Fruit fly (Drosophila melanogaster) whole organism, wandering third instar larva: ENCODE results near the gene CG11889.

ENCODE experiments used
- Abd-B ChIP-seq: fragments of >200 bp; optimal IDR thresholded peaks from 2 replicates; lab custom pipeline; 2017; ENCODE audit warnings: missing biosample characterization, missing genetic modification characterization
- CG32264 ChIP-seq: fragments of 200-800 bp; sonication (Bioruptor generic); optimal IDR thresholded peaks from 2 replicates; lab custom pipeline; 2016; ENCODE audit warnings: missing biosample characterization, missing genetic modification characterization
- CG9705 ChIP-seq: fragments of 200-800 bp; sonication (Bioruptor generic); optimal IDR thresholded peaks from 2 replicates; lab custom pipeline; 2018; ENCODE audit warnings: missing biosample characterization, mild to moderate bottlenecking, missing genetic modification characterization
- CrebA ChIP-seq: fragments of 200-800 bp; sonication (Bioruptor generic); optimal IDR thresholded peaks from 2 replicates; lab custom pipeline; 2016; ENCODE audit warnings: missing biosample characterization, mild to moderate bottlenecking, missing genetic modification characterization, borderline replicate concordance
- Dfd ChIP-seq: fragments of >200 bp; optimal IDR thresholded peaks from 2 replicates; lab custom pipeline; 2017; ENCODE audit warnings: missing biosample characterization, missing genetic modification characterization
- Dif ChIP-seq: fragments of 200-275, 200-300 bp; sonication (Bioruptor generic); optimal IDR thresholded peaks from 2 replicates; lab custom pipeline; 2018; ENCODE audit warnings: missing biosample characterization, missing genetic modification characterization; ENCODE audit not compliant: partially characterized antibody
- GATAd ChIP-seq: sonication (Bioruptor generic); optimal IDR thresholded peaks from 2 replicates; lab custom pipeline; 2016; ENCODE audit warnings: missing biosample characterization, missing genetic modification characterization
- HLH106 ChIP-seq: fragments of 200-800 bp; optimal IDR thresholded peaks from 3 replicates; lab custom pipeline; 2019; ENCODE audit warnings: missing biosample characterization, mild to moderate bottlenecking, missing genetic modification characterization, moderate library complexity
- Hnf4 ChIP-seq: fragments of 200-800 bp; sonication (Bioruptor generic); optimal IDR thresholded peaks from 2 replicates; lab custom pipeline; 2016; ENCODE audit warnings: missing biosample characterization, mild to moderate bottlenecking, missing genetic modification characterization
- Hr78 ChIP-seq: fragments of >200 bp; optimal IDR thresholded peaks from 2 replicates; lab custom pipeline; 2017; ENCODE audit warnings: missing biosample characterization, missing genetic modification characterization
- Hr83 ChIP-seq: fragments of 200-300 bp; sonication (Bioruptor generic); optimal IDR thresholded peaks from 2 replicates; lab custom pipeline; 2016; ENCODE audit warnings: missing biosample characterization, mild to moderate bottlenecking, missing genetic modification characterization, moderate library complexity; ENCODE audit not compliant: poor library complexity, severe bottlenecking
- Jra ChIP-seq: sonication (Bioruptor generic); optimal IDR thresholded peaks from 2 replicates; lab custom pipeline; 2016; ENCODE audit warnings: missing biosample characterization, missing genetic modification characterization
- Mio ChIP-seq: sonication (Bioruptor generic); optimal IDR thresholded peaks from 2 replicates; lab custom pipeline; 2016; ENCODE audit warnings: missing biosample characterization, missing genetic modification characterization
- Myc ChIP-seq: fragments of >200 bp; optimal IDR thresholded peaks from 2 replicates; lab custom pipeline; 2017
- N ChIP-seq: fragments of >200 bp; optimal IDR thresholded peaks from 2 replicates; lab custom pipeline; 2018; ENCODE audit warnings: missing biosample characterization, missing external identifiers, missing genetic modification characterization
- OdsH ChIP-seq: fragments of 200-800 bp; sonication (Bioruptor generic); optimal IDR thresholded peaks from 2 replicates; lab custom pipeline; 2016; ENCODE audit warnings: missing biosample characterization, mild to moderate bottlenecking, missing genetic modification characterization
- Rel ChIP-seq, 2 experiments: fragments of 200-800 bp; sonication (Bioruptor generic) in 1 of 2; optimal IDR thresholded peaks; 2 replicates in 1 of 2; 3 replicates in 1 of 2; lab custom pipeline; 2016 to 2019; ENCODE audit warnings: mild to moderate bottlenecking in 2 of 2, missing biosample characterization in 2 of 2, missing genetic modification characterization in 2 of 2, moderate library complexity in 1 of 2
- Sp1 ChIP-seq: fragments of 200-800 bp; sonication (Bioruptor generic); optimal IDR thresholded peaks from 3 replicates; lab custom pipeline; 2019; ENCODE audit warnings: missing biosample characterization, mild to moderate bottlenecking, missing genetic modification characterization, moderate library complexity
- Vsx2 ChIP-seq: fragments of 200-300, 225-300 bp; sonication (Bioruptor generic); optimal IDR thresholded peaks from 2 replicates; lab custom pipeline; 2018; ENCODE audit warnings: missing biosample characterization, missing genetic modification characterization; ENCODE audit not compliant: partially characterized antibody
- br ChIP-seq: fragments of 200-800 bp; sonication (Bioruptor generic); optimal IDR thresholded peaks from 2 replicates; lab custom pipeline; 2016; ENCODE audit warnings: missing biosample characterization, missing genetic modification characterization
- brk ChIP-seq: fragments of 200-800 bp; sonication (Bioruptor generic); optimal IDR thresholded peaks from 2 replicates; lab custom pipeline; 2016; ENCODE audit warnings: missing biosample characterization, mild to moderate bottlenecking, missing genetic modification characterization
- dl ChIP-seq, 2 experiments: fragments of 175-275, 200-275 bp in 1 of 2; fragments of 200-275 bp in 1 of 2; sonication (Bioruptor generic); optimal IDR thresholded peaks; lab custom pipeline; 2018; ENCODE audit warnings: mild to moderate bottlenecking in 2 of 2, missing biosample characterization in 2 of 2, missing genetic modification characterization in 2 of 2, moderate library complexity in 2 of 2; ENCODE audit not compliant: partially characterized antibody in 2 of 2, insufficient read depth in 1 of 2
- dmrt93B ChIP-seq: fragments of 200-800 bp; sonication (Bioruptor generic); optimal IDR thresholded peaks from 2 replicates; lab custom pipeline; 2018; ENCODE audit warnings: missing biosample characterization, mild to moderate bottlenecking, missing genetic modification characterization
- dsf ChIP-seq: sonication (Bioruptor generic); optimal IDR thresholded peaks from 2 replicates; lab custom pipeline; 2016; ENCODE audit warnings: missing biosample characterization, missing genetic modification characterization, borderline replicate concordance
- foxo ChIP-seq, 2 experiments: fragments of 200-800 bp; sonication (Bioruptor generic); optimal IDR thresholded peaks; 2 replicates in 1 of 2; 3 replicates in 1 of 2; lab custom pipeline; 2016 to 2017; ENCODE audit warnings: missing biosample characterization in 2 of 2, missing genetic modification characterization in 2 of 2
- fru ChIP-seq: fragments of 200-800 bp; sonication (Bioruptor generic); optimal IDR thresholded peaks from 3 replicates; lab custom pipeline; 2016; ENCODE audit warnings: missing biosample characterization, mild to moderate bottlenecking, missing genetic modification characterization
- h ChIP-seq: fragments of 200-800 bp; sonication (Bioruptor generic); optimal IDR thresholded peaks from 3 replicates; lab custom pipeline; 2016; ENCODE audit warnings: missing biosample characterization, mild to moderate bottlenecking, missing genetic modification characterization
- jim ChIP-seq: fragments of 175-275, 200-325 bp; sonication (Bioruptor generic); optimal IDR thresholded peaks from 2 replicates; lab custom pipeline; 2016; ENCODE audit warnings: missing biosample characterization, mild to moderate bottlenecking, missing genetic modification characterization
- lola ChIP-seq: fragments of >200 bp; optimal IDR thresholded peaks from 2 replicates; lab custom pipeline; 2017; ENCODE audit warnings: missing biosample characterization, missing genetic modification characterization
- pan ChIP-seq: fragments of >200 bp; optimal IDR thresholded peaks from 2 replicates; lab custom pipeline; 2017
- psq ChIP-seq: fragments of 200-800 bp; sonication (Bioruptor generic); optimal IDR thresholded peaks from 3 replicates; lab custom pipeline; 2017; ENCODE audit warnings: missing biosample characterization, mild to moderate bottlenecking, missing genetic modification characterization, moderate library complexity
- rgr ChIP-seq: fragments of 200-800 bp; sonication (Bioruptor generic); optimal IDR thresholded peaks from 3 replicates; lab custom pipeline; 2016; ENCODE audit warnings: missing biosample characterization, mild to moderate bottlenecking, missing genetic modification characterization
- sage ChIP-seq: fragments of 200-800 bp; sonication (Bioruptor generic); optimal IDR thresholded peaks from 2 replicates; lab custom pipeline; 2016; ENCODE audit warnings: missing biosample characterization, mild to moderate bottlenecking, missing genetic modification characterization
- sv ChIP-seq: fragments of 200-800 bp; sonication (Bioruptor generic); optimal IDR thresholded peaks from 3 replicates; lab custom pipeline; 2016; ENCODE audit warnings: missing biosample characterization, missing genetic modification characterization
- tai ChIP-seq: sonication (Bioruptor generic); optimal IDR thresholded peaks from 2 replicates; lab custom pipeline; 2016; ENCODE audit warnings: missing biosample characterization, missing genetic modification characterization
- usp ChIP-seq: fragments of >200 bp; optimal IDR thresholded peaks from 2 replicates; lab custom pipeline; 2017; ENCODE audit warnings: missing biosample characterization, missing genetic modification characterization
- woc ChIP-seq: sonication (Bioruptor generic); optimal IDR thresholded peaks from 2 replicates; lab custom pipeline; 2016; ENCODE audit warnings: missing biosample characterization, mild to moderate bottlenecking, missing genetic modification characterization

CG11889 gene

DNA sequence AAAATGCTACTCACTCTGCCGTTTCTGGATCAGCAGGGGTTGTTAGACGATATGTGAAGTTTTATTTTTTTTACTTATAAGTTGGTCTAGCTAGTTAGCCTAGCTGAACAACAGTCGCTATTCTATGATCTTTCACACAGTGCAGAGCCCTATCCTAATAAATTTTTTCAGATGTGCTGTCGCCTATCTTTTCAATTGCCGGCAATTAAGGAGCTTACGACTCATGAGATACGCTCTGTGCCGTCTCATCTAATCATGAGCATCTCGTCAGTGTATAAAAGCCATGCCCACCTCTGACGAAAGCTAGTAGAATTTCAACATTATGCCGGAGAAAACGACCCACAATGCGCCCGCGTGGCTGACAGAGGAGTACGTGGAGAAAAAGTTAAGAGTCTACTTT lies at the start of gene CG11889, which contains the start of gene CG11891:
TSS of gene CG11889 (plus strand) at position 301 of the 400 bp plus-strand sequence.
TSS of gene CG11891 (plus strand) at position 301 of the 400 bp plus-strand sequence.
- TF ChIP-seq h (GFP tag; lab: Kevin White, UChicago) (no peak), CG9705 (GFP tag; lab: Kevin White, UChicago) (no peak), Dif (GFP tag; lab: Kevin White, UChicago) (no peak), sage (GFP tag; lab: Kevin White, UChicago) (no peak), usp (GFP tag; lab: Kevin White, UChicago) (no peak), rgr (GFP tag; lab: Kevin White, UChicago) (no peak), Sp1 (GFP tag; lab: Kevin White, UChicago) (no peak), Dfd (GFP tag; lab: Kevin White, UChicago) (no peak), br (GFP tag; lab: Kevin White, UChicago) (no peak), foxo (GFP tag; optimal IDR thresholded peaks at IDR 0.05; lab: Kevin White, UChicago) (no peak), Abd-B (GFP tag; lab: Kevin White, UChicago) (no peak)

- TF ChIP-seq HLH106 (tag; lab: Kevin White, UChicago) (no peak), N (GFP tag; lab: Kevin White, UChicago) (peak; percentile 92), Hr83 (peak; percentile 71), Hr78 (GFP tag; lab: Kevin White, UChicago) (peak; percentile 47), Jra (GFP tag; lab: Kevin White, UChicago) (no peak)
Measured at dm6 chr3R:25221203-25221807, 48.7 kb upstream of the CG11889 start, which contains the start of gene Alg9. TSS of gene Alg9 (plus strand) at chr3R:25221589.

dm6 chr3R:25225483-25225882 lies 44.5 kb upstream of the CG11889 start:
- TF ChIP-seq fru (GFP tag; lab: Kevin White, UChicago) (no peak), GATAd (GFP tag; lab: Kevin White, UChicago) (no peak), pan (lab: Kevin White, UChicago) (no peak), sage (GFP tag; lab: Kevin White, UChicago) (no peak), woc (GFP tag; lab: Kevin White, UChicago) (no peak), tai (GFP tag; lab: Kevin White, UChicago) (no peak), Hnf4 (GFP tag; lab: Kevin White, UChicago) (no peak), N (GFP tag; lab: Kevin White, UChicago) (no peak), rgr (GFP tag; lab: Kevin White, UChicago) (no peak), Hr78 (GFP tag; lab: Kevin White, UChicago) (no peak)

DNA sequence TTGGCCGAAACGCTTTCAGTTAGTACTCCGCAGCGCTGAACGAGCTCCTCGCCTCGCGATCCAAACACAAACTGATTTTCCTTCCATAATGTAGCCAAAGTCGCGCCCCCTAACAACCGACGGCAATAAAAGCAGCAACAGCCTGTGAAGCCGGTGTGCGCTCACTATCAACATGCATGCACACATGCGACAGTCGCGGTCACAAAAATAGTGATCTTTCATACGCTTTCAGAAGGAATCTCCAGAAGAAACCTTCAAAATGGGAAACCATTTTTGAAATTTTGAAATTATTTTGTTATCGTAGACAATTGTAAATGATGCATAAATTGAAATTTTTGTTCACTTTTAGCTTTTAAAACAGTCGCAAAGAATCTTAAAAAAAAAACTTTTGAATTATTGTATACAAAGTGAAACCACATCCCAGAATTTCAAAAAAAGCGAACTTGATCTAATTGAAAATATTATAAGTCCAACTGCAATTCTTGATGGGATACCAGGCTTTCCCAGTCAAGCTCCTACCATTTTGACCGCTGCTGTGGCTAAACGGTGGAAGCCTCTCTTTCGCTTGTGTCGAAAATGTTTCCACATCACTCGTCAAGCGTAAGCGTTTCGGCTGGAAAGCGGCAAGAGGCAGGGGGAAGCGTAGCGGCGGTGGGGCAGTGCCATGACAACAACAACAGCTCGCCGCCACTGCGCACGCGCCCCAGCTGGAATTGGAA lies 37.6 kb upstream of the CG11889 start, which contains the start of gene Cad96Cb:
TSS of gene Cad96Cb (minus strand) at position 51 of the 719 bp plus-strand sequence.
- TF ChIP-seq pan (lab: Kevin White, UChicago) (no peak), dmrt93B (GFP tag; lab: Kevin White, UChicago) (peak; percentile 87), h (GFP tag; lab: Kevin White, UChicago) (peak; percentile 88), Mio (GFP tag; lab: Kevin White, UChicago) (no peak), HLH106 (tag; lab: Kevin White, UChicago) (peak; percentile 86), Vsx2 (GFP tag; lab: Kevin White, UChicago) (no peak), jim (GFP tag; lab: Kevin White, UChicago) (no peak), woc (GFP tag; lab: Kevin White, UChicago) (peak; percentile 93), Rel (GFP tag; optimal IDR thresholded peaks at IDR 0.05; lab: Kevin White, UChicago) (peak; percentile 31), Rel (tag; optimal IDR thresholded peaks at IDR 0.05; lab: Kevin White, UChicago) (peak; percentile 6), Myc (no peak), Hr78 (GFP tag; lab: Kevin White, UChicago) (no peak), sv (peak; percentile 73), br (GFP tag; lab: Kevin White, UChicago) (peak; percentile 86), CG32264 (GFP tag; lab: Kevin White, UChicago) (peak; percentile 63), Hr83 (peak; percentile 9), rgr (GFP tag; lab: Kevin White, UChicago) (peak; percentile 84), dl (GFP tag; optimal IDR thresholded peaks at IDR 0.05; lab: Kevin White, UChicago; ENCODE audit: insufficient read depth in 1 of 2, partially characterized antibody in 2 of 2) (peak in 1 of 2 experiments; percentile 15), Abd-B (GFP tag; lab: Kevin White, UChicago) (no peak), Hnf4 (GFP tag; lab: Kevin White, UChicago) (peak; percentile 53), sage (GFP tag; lab: Kevin White, UChicago) (peak; percentile 47), foxo (GFP tag; optimal IDR thresholded peaks at IDR 0.05; lab: Kevin White, UChicago) (peak in 1 of 2 experiments; percentile 89), fru (GFP tag; lab: Kevin White, UChicago) (peak; percentile 90), Sp1 (GFP tag; lab: Kevin White, UChicago) (peak; percentile 91), brk (no peak), lola (GFP tag; lab: Kevin White, UChicago) (no peak), Dfd (GFP tag; lab: Kevin White, UChicago) (no peak), CrebA (GFP tag; lab: Kevin White, UChicago) (no peak), usp (GFP tag; lab: Kevin White, UChicago) (no peak), psq (peak; percentile 84), OdsH (peak; percentile 86), CG9705 (GFP tag; lab: Kevin White, UChicago) (peak; percentile 70), dsf (GFP tag; lab: Kevin White, UChicago) (peak; percentile 14), Jra (GFP tag; lab: Kevin White, UChicago) (peak; percentile 66), tai (GFP tag; lab: Kevin White, UChicago) (no peak)
